Worm (Caenorhabditis elegans) whole organism, midembryonic: Measurements from ENCODE around the gene ZC190.7.

Source experiments
- T22C8.4 ChIP-seq: fragments of 200-800 bp; sonication (Bioruptor generic); IDR thresholded peaks from 2 replicates; pipeline ENCODE4 v1.3.6; 2022; ENCODE audit warnings: missing genetic modification characterization, missing compliant biosample characterization
- cog-1 ChIP-seq: sonication (generic microtip); optimal IDR thresholded peaks from 2 replicates; lab custom pipeline; 2016; ENCODE audit warnings: missing genetic modification characterization, missing compliant biosample characterization
- flt-1 ChIP-seq: fragments of 200-800 bp; sonication (Bioruptor generic); IDR thresholded peaks from 2 replicates; pipeline ENCODE4 v1.3.6; 2022; ENCODE audit warnings: missing genetic modification characterization, missing compliant biosample characterization
- klf-2 ChIP-seq: fragments of 200-800 bp; sonication (Bioruptor generic); conservative IDR thresholded peaks from 2 replicates; pipeline ENCODE4 v1.3.6; 2022; ENCODE audit warnings: missing genetic modification reagents, missing genetic modification characterization, missing compliant biosample characterization
- med-1 ChIP-seq: sonication (generic microtip); optimal IDR thresholded peaks from 2 replicates; lab custom pipeline; 2017; ENCODE audit warnings: missing genetic modification characterization, mild to moderate bottlenecking, missing compliant biosample characterization, antibody characterized with exemption, missing genetic modification reagents; ENCODE audit not compliant: insufficient read depth
- ref-1 ChIP-seq: fragments of 200-800 bp; sonication (Bioruptor generic); conservative IDR thresholded peaks from 2 replicates; pipeline ENCODE4 v1.3.6; 2022; ENCODE audit warnings: missing genetic modification reagents, missing genetic modification characterization, missing compliant biosample characterization
- tab-1 ChIP-seq: fragments of 200-800 bp; sonication (Bioruptor generic); IDR thresholded peaks from 2 replicates; pipeline ENCODE4 v1.3.6; 2022; ENCODE audit warnings: missing genetic modification characterization, missing compliant biosample characterization
- ztf-23 ChIP-seq: fragments of 200-800 bp; sonication (Bioruptor generic); IDR thresholded peaks from 2 replicates; pipeline ENCODE4 v1.3.6; 2022; ENCODE audit warnings: missing genetic modification reagents, missing genetic modification characterization, missing compliant biosample characterization
- ztf-29 ChIP-seq: fragments of 200-800 bp; sonication (Bioruptor generic); IDR thresholded peaks from 2 replicates; pipeline ENCODE4 v1.3.6; 2022; ENCODE audit warnings: missing genetic modification reagents, missing genetic modification characterization, missing compliant biosample characterization

Gene ZC190.7

ce11 chrV:8654460-8655419 is 31.9 kb downstream of the ZC190.7 start:
- no peak for TF ChIP-seq T22C8.4 (GFP tag; lab: Robert Waterston, UW)
- no peak for TF ChIP-seq med-1 (GFP tag; lab: Kevin White, UChicago)
- no peak for TF ChIP-seq cog-1 (tag; lab: Kevin White, UChicago)
- no peak for TF ChIP-seq klf-2
- TF ChIP-seq ztf-23 (GFP tag; lab: Robert Waterston, UW) = no peak
- no peak for TF ChIP-seq flt-1 (GFP tag; lab: Robert Waterston, UW)
- no peak for TF ChIP-seq ref-1 (GFP tag; lab: Robert Waterston, UW)
- TF ChIP-seq ztf-29 = no peak
- TF ChIP-seq tab-1 = no peak

- no peak for TF ChIP-seq T22C8.4 (GFP tag; lab: Robert Waterston, UW)
- no peak for TF ChIP-seq flt-1 (GFP tag; lab: Robert Waterston, UW)
- no peak for TF ChIP-seq med-1 (GFP tag; lab: Kevin White, UChicago)
- no peak for TF ChIP-seq ref-1 (GFP tag; lab: Robert Waterston, UW)
- no peak for TF ChIP-seq ztf-23 (GFP tag; lab: Robert Waterston, UW)
- TF ChIP-seq tab-1 = no peak
- no peak for TF ChIP-seq cog-1 (tag; lab: Kevin White, UChicago)
- no peak for TF ChIP-seq klf-2
- no peak for TF ChIP-seq ztf-29
Measured at ce11 chrV:8653080-8653821, 33.4 kb downstream of the ZC190.7 start.

- TF ChIP-seq ref-1 (GFP tag; lab: Robert Waterston, UW) (no peak), tab-1 (no peak), ztf-29 (no peak), cog-1 (tag; lab: Kevin White, UChicago) (no peak), T22C8.4 (GFP tag; lab: Robert Waterston, UW) (no peak), ztf-23 (GFP tag; lab: Robert Waterston, UW) (no peak), flt-1 (GFP tag; lab: Robert Waterston, UW) (no peak)
Measured at ce11 chrV:8652177-8652576, 34.5 kb downstream of the ZC190.7 start.

ce11 chrV:8651007-8651711 is 35.5 kb downstream of the ZC190.7 start:
- TF ChIP-seq klf-2 = no peak
- TF ChIP-seq T22C8.4 (GFP tag; lab: Robert Waterston, UW) = no peak
- no peak for TF ChIP-seq tab-1
- TF ChIP-seq med-1 (GFP tag; lab: Kevin White, UChicago) = no peak
- TF ChIP-seq flt-1 (GFP tag; lab: Robert Waterston, UW) = no peak
- no peak for TF ChIP-seq ztf-29
- TF ChIP-seq ztf-23 (GFP tag; lab: Robert Waterston, UW) = no peak
- no peak for TF ChIP-seq ref-1 (GFP tag; lab: Robert Waterston, UW)
- TF ChIP-seq cog-1 (tag; lab: Kevin White, UChicago) = no peak

ce11 chrV:8650365-8650764 is 36.3 kb downstream of the ZC190.7 start:
- TF ChIP-seq ztf-29 (no peak), med-1 (GFP tag; lab: Kevin White, UChicago) (no peak), ztf-23 (GFP tag; lab: Robert Waterston, UW) (no peak), klf-2 (no peak), cog-1 (tag; lab: Kevin White, UChicago) (no peak), ref-1 (GFP tag; lab: Robert Waterston, UW) (no peak), flt-1 (GFP tag; lab: Robert Waterston, UW) (no peak), tab-1 (no peak)

- TF ChIP-seq T22C8.4 (GFP tag; lab: Robert Waterston, UW) (no peak), ztf-23 (GFP tag; lab: Robert Waterston, UW) (no peak), ztf-29 (no peak), ref-1 (GFP tag; lab: Robert Waterston, UW) (no peak), flt-1 (GFP tag; lab: Robert Waterston, UW) (no peak), med-1 (GFP tag; lab: Kevin White, UChicago) (no peak), klf-2 (no peak), cog-1 (tag; lab: Kevin White, UChicago) (no peak), tab-1 (no peak)
Measured at ce11 chrV:8648251-8648650, 38.4 kb downstream of the ZC190.7 start.

- TF ChIP-seq ztf-23 (GFP tag; lab: Robert Waterston, UW) = no peak
- TF ChIP-seq flt-1 (GFP tag; lab: Robert Waterston, UW) = no peak
- TF ChIP-seq ref-1 (GFP tag; lab: Robert Waterston, UW) = no peak
- no peak for TF ChIP-seq med-1 (GFP tag; lab: Kevin White, UChicago)
- no peak for TF ChIP-seq ztf-29
- TF ChIP-seq tab-1 = no peak
- TF ChIP-seq klf-2 = no peak
- TF ChIP-seq cog-1 (tag; lab: Kevin White, UChicago) = no peak
- TF ChIP-seq T22C8.4 (GFP tag; lab: Robert Waterston, UW) = no peak
Measured at ce11 chrV:8643093-8643492, 43.6 kb downstream of the ZC190.7 start, which contains the start of gene asp-13. Gene asp-13, minus strand, starts transcription at chrV:8643193.

ce11 chrV:8641266-8641665 is 45.4 kb downstream of the ZC190.7 start, which contains the start of gene F28A12.3:
Gene F28A12.3, minus strand, starts transcription at chrV:8641366.
- no peak for TF ChIP-seq klf-2
- no peak for TF ChIP-seq T22C8.4 (GFP tag; lab: Robert Waterston, UW)
